Worm (Caenorhabditis elegans) whole organism, mixed stage, embryonic: Measurements from ENCODE around the gene fbxa-126.

Source experiments
- bed-3 ChIP-seq: fragments of 200-800 bp; sonication (Bioruptor generic); optimal IDR thresholded peaks from 3 replicates; lab custom pipeline; 2018; ENCODE audit warnings: mild to moderate bottlenecking, missing genetic modification characterization, moderate library complexity, missing compliant biosample characterization
- blmp-1 ChIP-seq: fragments of 150-350 bp; optimal IDR thresholded peaks from 2 replicates; lab custom pipeline; 2014; ENCODE audit warnings: missing biosample characterization, missing genetic modification characterization
- elt-3 ChIP-seq: fragments of 150-350 bp; optimal IDR thresholded peaks from 2 replicates; lab custom pipeline; 2014; ENCODE audit warnings: missing biosample characterization, missing genetic modification characterization
- mab-5 ChIP-seq: fragments of 150-350 bp; optimal IDR thresholded peaks from 2 replicates; lab custom pipeline; 2014; ENCODE audit warnings: missing biosample characterization, missing genetic modification characterization
- nhr-2 ChIP-seq: fragments of 150-350 bp; optimal IDR thresholded peaks from 2 replicates; lab custom pipeline; 2014; ENCODE audit warnings: missing biosample characterization, missing genetic modification characterization
- nhr-28 ChIP-seq: fragments of 150-350 bp; optimal IDR thresholded peaks from 2 replicates; lab custom pipeline; 2014; ENCODE audit warnings: missing biosample characterization, missing genetic modification characterization
- nhr-76 ChIP-seq: sonication (generic microtip); optimal IDR thresholded peaks from 2 replicates; lab custom pipeline; 2017; ENCODE audit warnings: missing biosample characterization, missing genetic modification characterization
- pha-4 ChIP-seq: fragments of 150-350 bp; optimal IDR thresholded peaks from 2 replicates; lab custom pipeline; 2018; ENCODE audit warnings: missing biosample characterization, missing genetic modification reagents, missing genetic modification characterization
- snpc-4 ChIP-seq: fragments of 150-350 bp; optimal IDR thresholded peaks from 2 replicates; lab custom pipeline; 2014; ENCODE audit warnings: missing biosample characterization, missing genetic modification characterization
- unc-120 ChIP-seq: sonication (generic microtip); optimal IDR thresholded peaks from 2 replicates; lab custom pipeline; 2017; ENCODE audit warnings: missing genetic modification characterization, missing compliant biosample characterization; ENCODE audit not compliant: poor library complexity, severe bottlenecking
- unc-62 ChIP-seq: fragments of 150-350 bp; optimal IDR thresholded peaks from 2 replicates; lab custom pipeline; 2014; ENCODE audit warnings: missing biosample characterization, missing genetic modification reagents, missing genetic modification characterization
- ztf-11 ChIP-seq: fragments of 150-350 bp; optimal IDR thresholded peaks from 2 replicates; lab custom pipeline; 2014; ENCODE audit warnings: missing biosample characterization, missing genetic modification characterization

- TF ChIP-seq nhr-2 (tag; lab: Kevin White, UChicago), result no peak
- no peak for TF ChIP-seq unc-62
- no peak for TF ChIP-seq nhr-76 (tag; lab: Kevin White, UChicago)
- no peak for TF ChIP-seq blmp-1 (tag; lab: Kevin White, UChicago)
- TF ChIP-seq ztf-11 (tag; lab: Kevin White, UChicago), result no peak
- no peak for TF ChIP-seq snpc-4 (tag; lab: Kevin White, UChicago)
- TF ChIP-seq bed-3 (GFP tag; lab: Kevin White, UChicago), result no peak
- no peak for TF ChIP-seq pha-4 (tag; lab: Kevin White, UChicago)
- TF ChIP-seq elt-3, result no peak
- no peak for TF ChIP-seq nhr-28 (tag; lab: Kevin White, UChicago)
- no peak for TF ChIP-seq mab-5 (tag; lab: Kevin White, UChicago)
- no peak for TF ChIP-seq unc-120 (tag; lab: Kevin White, UChicago)
Measured at ce11 chrIV:14326283-14326682, 4.7 kb upstream of the fbxa-126 start, which contains the start of gene fbxa-83.
